Fruit fly (Drosophila melanogaster) whole organism: ENCODE results near the gene Nepl9.

Source experiments
- CG8478 ChIP-seq: fragments of >200 bp; optimal IDR thresholded peaks from 2 replicates; lab custom pipeline; 2018; ENCODE audit warnings: inconsistent platforms
- Dll ChIP-seq: fragments of >200 bp; optimal IDR thresholded peaks from 2 replicates; lab custom pipeline; 2017
- EcR ChIP-seq, 2 experiments: fragments of >200 bp; optimal IDR thresholded peaks; 2 replicates each; lab custom pipeline; 2017; ENCODE audit warnings: missing biosample characterization in 2 of 2, missing genetic modification characterization in 2 of 2, missing genetic modification reagents in 2 of 2
- pan ChIP-seq: fragments of >200 bp; optimal IDR thresholded peaks from 2 replicates; lab custom pipeline; 2017
- psq ChIP-seq: fragments of >200 bp; optimal IDR thresholded peaks from 2 replicates; lab custom pipeline; 2017
- usp ChIP-seq: fragments of >200 bp; optimal IDR thresholded peaks from 2 replicates; lab custom pipeline; 2017; ENCODE audit warnings: missing biosample characterization, missing genetic modification characterization, mixed read lengths

Nepl9 gene

DNA sequence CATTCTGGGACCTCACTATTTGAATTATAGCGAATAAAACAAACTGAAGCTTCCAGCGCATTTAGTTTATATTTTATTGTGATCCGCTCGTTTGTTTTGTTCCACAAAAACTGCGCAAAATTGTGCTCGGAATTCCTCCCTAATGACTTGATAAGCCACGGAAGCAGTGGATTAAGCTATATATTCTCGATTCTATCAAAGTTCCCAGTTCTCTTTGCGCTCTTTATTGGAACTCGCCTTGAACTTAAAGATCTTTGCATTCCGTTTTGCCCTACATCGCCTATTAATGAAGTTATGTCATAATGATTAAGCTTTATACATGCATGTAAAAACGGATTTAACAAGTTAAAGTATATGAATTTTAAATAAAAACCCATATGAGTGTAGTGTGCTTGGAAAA, at the start of gene Nepl9:
Gene Nepl9 (minus strand): TSS at position 101 of the 400 bp plus-strand sequence.
- TF ChIP-seq psq (no peak), usp (GFP tag; lab: Kevin White, UChicago) (no peak), pan (lab: Kevin White, UChicago) (no peak), EcR (GFP tag; optimal IDR thresholded peaks at IDR 0.05; lab: Kevin White, UChicago) (no peak)

DNA sequence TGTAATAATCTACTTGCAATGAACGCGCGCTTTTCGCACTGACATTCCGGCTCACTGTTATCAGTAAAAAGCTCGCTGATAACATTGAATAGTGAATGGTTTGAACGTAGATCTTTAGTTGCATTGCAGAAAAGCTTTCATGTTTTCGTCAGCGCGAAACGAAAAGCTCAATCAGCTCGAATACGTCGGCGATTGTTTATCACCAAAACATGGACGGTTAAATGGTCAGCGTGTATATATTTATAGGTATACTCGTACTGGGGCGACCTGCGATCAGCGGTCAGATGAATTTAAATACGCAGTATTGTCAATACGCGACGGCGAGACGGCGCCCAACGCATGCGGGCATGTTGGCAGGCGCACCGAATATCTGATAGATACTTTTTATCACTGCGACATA, 49.4 kb upstream of the Nepl9 start:
- TF ChIP-seq EcR (GFP tag; optimal IDR thresholded peaks at IDR 0.05; lab: Kevin White, UChicago) (no peak), Dll (lab: Kevin White, UChicago) (no peak), psq (no peak), CG8478 (lab: Kevin White, UChicago) (no peak), usp (GFP tag; lab: Kevin White, UChicago) (no peak), pan (lab: Kevin White, UChicago) (no peak)

DNA sequence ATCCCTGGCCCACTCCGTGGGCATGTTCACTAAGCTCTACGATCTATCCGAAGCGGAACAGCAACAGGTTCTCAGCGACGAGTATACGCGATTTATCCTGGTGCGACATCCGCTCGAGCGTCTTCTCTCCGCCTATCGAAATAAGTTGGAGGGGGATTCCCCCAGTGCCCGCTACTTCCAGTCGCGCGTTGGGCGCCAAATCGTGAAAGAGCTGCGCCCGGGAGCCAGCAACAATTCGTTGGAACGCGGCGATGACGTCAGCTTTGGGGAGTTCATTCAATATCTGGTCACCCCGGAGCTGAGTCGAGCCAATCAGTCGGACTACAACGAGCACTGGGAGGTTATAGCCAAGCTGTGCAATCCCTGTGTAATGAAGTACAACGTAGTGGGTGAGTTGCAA, 48.3 kb upstream of the Nepl9 start:
- TF ChIP-seq usp (GFP tag; lab: Kevin White, UChicago), result no peak
- TF ChIP-seq Dll (lab: Kevin White, UChicago), result no peak
- no peak for TF ChIP-seq psq
- TF ChIP-seq EcR (GFP tag; optimal IDR thresholded peaks at IDR 0.05; lab: Kevin White, UChicago), result no peak
- TF ChIP-seq CG8478 (lab: Kevin White, UChicago), result no peak
- no peak for TF ChIP-seq pan (lab: Kevin White, UChicago)

DNA sequence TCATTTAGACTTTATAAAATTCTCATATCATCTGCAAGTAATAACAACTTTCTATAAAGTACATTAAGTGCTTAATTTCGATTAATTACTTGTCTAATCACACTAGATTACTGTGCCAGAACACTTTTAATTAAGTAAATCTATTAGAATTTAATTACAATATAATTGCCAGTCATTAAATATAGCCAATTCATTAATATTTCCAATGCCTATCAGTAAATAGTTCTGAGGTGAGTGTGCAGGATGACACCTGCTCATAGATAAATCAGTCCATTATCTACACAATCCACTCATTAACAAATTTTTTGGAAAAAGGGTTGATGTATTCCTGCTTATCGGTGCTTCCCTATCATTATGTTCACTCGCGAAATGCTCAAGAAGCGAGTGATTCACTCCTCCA, 47.6 kb upstream of the Nepl9 start:
- no peak for TF ChIP-seq psq
- no peak for TF ChIP-seq pan (lab: Kevin White, UChicago)
- no peak for TF ChIP-seq usp (GFP tag; lab: Kevin White, UChicago)
- no peak for TF ChIP-seq Dll (lab: Kevin White, UChicago)
- no peak for TF ChIP-seq EcR (GFP tag; optimal IDR thresholded peaks at IDR 0.05; lab: Kevin White, UChicago)
- no peak for TF ChIP-seq CG8478 (lab: Kevin White, UChicago)

DNA sequence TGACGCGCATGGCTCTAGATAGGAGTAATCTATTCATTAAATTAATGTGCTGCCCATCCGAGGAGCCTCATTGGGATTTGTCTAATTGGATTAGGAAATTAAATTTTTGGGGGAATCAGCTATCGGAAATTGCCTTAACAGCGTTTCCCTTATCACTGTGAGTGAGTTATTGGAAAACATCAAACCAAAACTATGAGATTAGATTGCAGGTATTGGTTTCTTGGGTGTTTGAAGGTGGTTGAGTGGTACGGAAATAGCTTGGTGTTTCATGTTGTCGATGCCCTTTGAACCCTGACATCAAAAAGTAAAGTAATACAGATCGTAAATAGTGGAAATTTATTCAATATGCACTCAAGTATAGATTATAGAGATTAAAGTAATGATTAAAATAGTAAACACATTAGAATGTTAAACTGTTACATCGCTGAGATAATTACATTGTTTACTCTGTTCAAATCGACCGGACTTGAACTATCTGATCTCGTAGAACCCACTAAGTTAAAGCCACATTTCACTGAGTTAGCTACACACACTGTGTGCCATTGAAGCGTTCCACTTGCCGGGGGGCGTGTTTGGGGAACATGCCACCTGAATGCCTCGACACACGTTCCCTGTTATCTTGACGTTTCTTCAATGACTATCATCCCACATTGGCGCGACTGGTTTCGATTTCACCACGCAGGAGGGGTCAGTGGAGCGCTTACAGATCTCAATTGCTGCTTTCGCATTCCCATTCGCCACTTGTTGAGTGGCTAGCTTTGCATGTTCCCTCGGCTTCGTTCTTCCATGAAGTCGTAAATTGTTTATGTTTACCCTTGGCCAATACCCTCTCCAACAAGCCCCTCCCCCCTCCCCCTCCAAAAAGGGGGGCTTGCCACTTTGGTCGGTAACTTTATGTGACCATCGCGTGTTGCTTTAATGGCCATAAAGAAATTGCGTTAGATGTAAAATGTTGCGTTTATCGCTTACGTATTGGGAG, 46.1 kb upstream of the Nepl9 start:
- no peak for TF ChIP-seq CG8478 (lab: Kevin White, UChicago)
- no peak for TF ChIP-seq pan (lab: Kevin White, UChicago)
- TF ChIP-seq EcR (GFP tag; optimal IDR thresholded peaks at IDR 0.05; lab: Kevin White, UChicago), result no peak
- TF ChIP-seq Dll (lab: Kevin White, UChicago), result no peak
- no peak for TF ChIP-seq psq
- TF ChIP-seq usp (GFP tag; lab: Kevin White, UChicago), result no peak

DNA sequence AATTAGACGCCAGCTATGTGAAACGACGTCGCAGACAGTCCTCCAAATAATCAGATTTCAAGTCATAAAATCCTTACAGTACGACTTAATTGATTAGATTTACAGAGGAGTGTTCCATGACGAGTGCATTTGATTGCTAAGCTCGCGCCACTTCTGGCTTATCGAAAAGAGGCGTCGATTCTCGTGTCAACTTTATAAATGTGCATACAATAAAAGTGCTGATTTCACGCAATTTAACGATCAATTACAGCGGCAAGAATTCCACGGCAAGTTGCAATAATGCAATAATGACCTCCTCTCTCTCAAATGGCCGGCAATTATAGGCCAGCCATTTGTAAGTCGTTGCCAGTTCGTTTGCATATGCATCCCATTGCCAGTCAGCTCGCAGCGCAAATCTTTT, 45.3 kb upstream of the Nepl9 start:
- TF ChIP-seq CG8478 (lab: Kevin White, UChicago) (no peak), pan (lab: Kevin White, UChicago) (no peak), psq (no peak), Dll (lab: Kevin White, UChicago) (no peak), usp (GFP tag; lab: Kevin White, UChicago) (no peak), EcR (GFP tag; optimal IDR thresholded peaks at IDR 0.05; lab: Kevin White, UChicago) (no peak)

DNA sequence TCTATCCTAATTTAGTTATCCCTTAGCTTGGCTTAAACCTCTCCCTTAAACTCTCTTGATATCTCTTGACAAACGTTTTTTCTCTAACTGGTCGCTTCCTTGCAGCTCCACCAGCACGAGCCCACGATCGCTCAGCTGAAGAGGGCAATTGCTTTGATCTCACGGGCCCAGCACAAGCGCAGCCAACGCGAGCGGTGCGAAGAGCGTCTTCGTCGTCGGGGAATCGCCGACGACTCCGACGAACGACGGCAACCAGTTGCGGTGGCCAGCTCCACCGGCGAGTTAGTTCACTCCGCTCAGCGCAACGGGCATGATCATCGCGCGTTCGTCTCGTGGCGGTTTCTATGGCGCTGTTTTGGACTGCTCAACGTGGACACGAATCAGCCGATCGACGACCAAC, 43.9 kb upstream of the Nepl9 start:
- no peak for TF ChIP-seq usp (GFP tag; lab: Kevin White, UChicago)
- TF ChIP-seq CG8478 (lab: Kevin White, UChicago), result no peak
- no peak for TF ChIP-seq Dll (lab: Kevin White, UChicago)
- no peak for TF ChIP-seq pan (lab: Kevin White, UChicago)
- no peak for TF ChIP-seq EcR (GFP tag; optimal IDR thresholded peaks at IDR 0.05; lab: Kevin White, UChicago)
- no peak for TF ChIP-seq psq

DNA sequence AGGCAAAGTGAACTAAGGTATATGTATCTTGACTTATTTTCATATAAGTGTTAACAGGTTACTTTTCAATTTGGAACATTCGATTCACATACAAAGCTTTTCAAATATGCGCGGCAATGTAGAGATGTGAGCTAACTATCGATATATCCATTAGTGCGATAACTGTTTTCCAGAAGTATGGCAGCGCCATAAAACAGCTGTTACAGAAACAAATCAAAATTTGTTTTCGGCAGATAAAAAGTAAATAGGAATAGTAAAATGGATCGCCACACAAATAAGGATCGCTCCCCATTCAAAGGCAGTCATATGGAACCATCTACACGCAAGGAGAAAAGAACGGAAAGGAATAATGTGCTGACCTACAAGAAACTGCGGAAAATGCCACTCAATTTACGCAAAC, 42.2 kb upstream of the Nepl9 start, which contains the start of the genes CG32832, CG31743 and CG34313:
Gene CG32832 (minus strand): TSS at position 3 of the 400 bp plus-strand sequence.
Gene CG31743 (plus strand): TSS at position 230 of the 400 bp plus-strand sequence.
Gene CG34313 (plus strand): TSS at position 230 of the 400 bp plus-strand sequence.
- TF ChIP-seq usp (GFP tag; lab: Kevin White, UChicago), result no peak
- TF ChIP-seq pan (lab: Kevin White, UChicago), result no peak
- no peak for TF ChIP-seq Dll (lab: Kevin White, UChicago)
- TF ChIP-seq CG8478 (lab: Kevin White, UChicago), result no peak
- no peak for TF ChIP-seq psq
- TF ChIP-seq EcR (GFP tag; optimal IDR thresholded peaks at IDR 0.05; lab: Kevin White, UChicago), result no peak

DNA sequence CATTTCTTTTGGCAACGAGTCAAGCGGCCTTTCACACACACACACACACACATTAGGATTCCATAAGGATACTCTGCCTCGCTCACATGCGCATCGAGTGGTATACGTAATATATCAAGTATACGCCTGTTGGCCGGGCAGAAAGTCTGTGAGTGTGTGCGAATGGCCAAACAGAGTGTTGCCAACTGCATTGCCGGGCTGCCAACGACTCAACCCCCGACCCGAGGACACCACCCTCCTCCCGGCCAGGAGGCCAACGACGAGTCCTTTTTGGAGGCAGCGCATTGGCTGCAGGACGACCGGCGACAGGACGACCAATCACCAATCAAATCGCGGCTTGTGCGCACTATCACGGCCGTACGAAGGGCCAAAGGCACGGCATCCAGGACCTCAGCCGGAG, 40.6 kb upstream of the Nepl9 start:
- no peak for TF ChIP-seq pan (lab: Kevin White, UChicago)

DNA sequence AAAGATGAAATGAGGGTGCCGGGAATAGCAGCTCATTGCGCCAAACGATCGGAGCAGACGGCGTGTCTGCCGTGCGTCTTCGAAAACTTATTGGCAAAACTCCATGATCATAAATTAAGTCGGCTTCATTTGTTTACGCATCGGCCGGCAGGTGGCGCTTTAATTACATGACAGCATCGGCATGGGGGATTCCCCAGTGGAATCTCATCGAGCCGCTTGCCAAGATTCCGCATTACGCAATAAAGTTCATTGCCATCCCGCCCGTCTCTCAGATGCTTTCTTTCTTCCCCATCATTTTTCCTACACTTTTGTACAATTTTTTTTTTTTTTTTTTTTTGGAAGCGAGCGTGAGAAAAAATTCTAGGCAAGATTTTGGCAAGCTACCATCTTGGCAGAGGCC, 39.5 kb upstream of the Nepl9 start:
- TF ChIP-seq EcR (GFP tag; optimal IDR thresholded peaks at IDR 0.05; lab: Kevin White, UChicago), result no peak

DNA sequence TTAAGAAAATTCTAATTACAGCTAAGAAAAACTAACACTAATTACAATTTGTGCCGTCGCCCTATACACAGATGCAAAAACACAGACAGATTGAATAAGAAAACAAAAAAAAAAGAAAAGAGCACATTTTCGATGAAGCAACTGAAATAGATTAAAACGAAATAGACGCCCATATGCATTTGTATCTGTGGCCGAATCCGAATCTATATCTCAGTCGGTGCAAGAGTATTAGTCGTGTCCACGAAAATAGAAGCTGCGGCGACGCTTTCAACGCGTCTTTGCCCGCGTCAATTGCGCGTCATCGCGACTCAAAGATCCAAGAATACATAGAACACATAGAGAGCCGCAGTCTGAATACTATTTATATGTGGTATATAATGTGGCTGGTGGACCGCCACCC, 37.9 kb upstream of the Nepl9 start:
- TF ChIP-seq CG8478 (lab: Kevin White, UChicago), result no peak
- TF ChIP-seq Dll (lab: Kevin White, UChicago), result no peak
- no peak for TF ChIP-seq psq
- TF ChIP-seq EcR (GFP tag; optimal IDR thresholded peaks at IDR 0.05; lab: Kevin White, UChicago), result no peak
- no peak for TF ChIP-seq usp (GFP tag; lab: Kevin White, UChicago)
- TF ChIP-seq pan (lab: Kevin White, UChicago), result no peak

DNA sequence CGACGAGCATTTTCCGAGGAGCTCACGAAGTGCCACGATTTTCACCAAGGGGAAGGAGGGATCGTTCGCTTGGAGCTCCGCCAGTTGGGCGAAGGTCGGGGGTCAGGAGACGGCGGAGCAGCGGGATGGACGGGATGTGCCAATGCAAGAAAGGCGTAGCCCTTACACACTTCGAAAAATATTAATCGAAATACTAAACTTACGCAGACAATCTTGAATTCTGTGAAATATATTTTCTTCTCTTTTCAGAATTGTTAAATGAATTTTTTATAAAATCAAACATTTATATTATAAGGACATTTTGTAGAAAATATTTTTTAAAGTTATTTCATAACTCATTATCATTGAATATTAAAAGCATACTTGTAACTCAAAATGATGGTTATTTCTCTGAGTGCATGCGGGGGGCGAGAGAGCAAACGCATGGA, 31.9 kb upstream of the Nepl9 start:
- TF ChIP-seq CG8478 (lab: Kevin White, UChicago) (no peak), Dll (lab: Kevin White, UChicago) (no peak), psq (no peak), pan (lab: Kevin White, UChicago) (no peak), usp (GFP tag; lab: Kevin White, UChicago) (no peak), EcR (GFP tag; optimal IDR thresholded peaks at IDR 0.05; lab: Kevin White, UChicago) (no peak)
